Worm (Caenorhabditis elegans) whole organism, early embryonic: ENCODE results near the gene F46B6.12.

Experiments
- B0310.2 ChIP-seq: sonication (generic microtip); optimal IDR thresholded peaks from 2 replicates; lab custom pipeline; 2016; ENCODE audit warnings: mild to moderate bottlenecking, missing genetic modification characterization, missing compliant biosample characterization
- F13C5.2 ChIP-seq: sonication (generic microtip); optimal IDR thresholded peaks from 2 replicates; lab custom pipeline; 2017; ENCODE audit warnings: mild to moderate bottlenecking, missing genetic modification characterization, inconsistent platforms, missing compliant biosample characterization
- aly-1 ChIP-seq: sonication (generic microtip); optimal IDR thresholded peaks from 2 replicates; lab custom pipeline; 2016; ENCODE audit warnings: missing genetic modification characterization, missing compliant biosample characterization
- ama-1 ChIP-seq: fragments of 150-350 bp; optimal IDR thresholded peaks from 2 replicates; lab custom pipeline; 2014
- ceh-13 ChIP-seq: fragments of 200-800 bp; sonication (Bioruptor generic); optimal IDR thresholded peaks from 2 replicates; lab custom pipeline; 2018; ENCODE audit warnings: mild to moderate bottlenecking, missing genetic modification characterization, missing compliant biosample characterization
- ceh-36 ChIP-seq: sonication (generic microtip); optimal IDR thresholded peaks from 2 replicates; lab custom pipeline; 2016; ENCODE audit warnings: missing genetic modification characterization, inconsistent platforms, missing compliant biosample characterization
- ets-7 ChIP-seq: sonication (generic microtip); optimal IDR thresholded peaks from 2 replicates; lab custom pipeline; 2016; ENCODE audit warnings: missing genotype, missing genetic modification characterization, missing compliant biosample characterization
- flt-1 ChIP-seq: fragments of 200-800 bp; sonication (Bioruptor generic); IDR thresholded peaks from 2 replicates; pipeline ENCODE4 v1.3.6; 2022; ENCODE audit warnings: missing genetic modification characterization, missing compliant biosample characterization
- hmbx-1 ChIP-seq: sonication (generic microtip); optimal IDR thresholded peaks from 2 replicates; lab custom pipeline; 2016; ENCODE audit warnings: mild to moderate bottlenecking, missing genetic modification characterization, missing compliant biosample characterization
- hmg-4 ChIP-seq: fragments of 200-800 bp; sonication (Bioruptor generic); optimal IDR thresholded peaks from 2 replicates; lab custom pipeline; 2018; ENCODE audit warnings: mild to moderate bottlenecking, missing genetic modification characterization, missing compliant biosample characterization
- hnd-1 ChIP-seq: sonication (generic microtip); optimal IDR thresholded peaks from 2 replicates; lab custom pipeline; 2016; ENCODE audit warnings: missing genetic modification characterization, missing compliant biosample characterization
- pes-1 ChIP-seq: fragments of 200-800 bp; sonication (Bioruptor generic); IDR thresholded peaks from 2 replicates; pipeline ENCODE4 v1.3.6; 2022; ENCODE audit warnings: missing genetic modification reagents, missing genetic modification characterization, missing compliant biosample characterization
- scrt-1 ChIP-seq: fragments of 200-800 bp; sonication (Bioruptor generic); IDR thresholded peaks from 2 replicates; pipeline ENCODE4 v1.3.6; 2022; ENCODE audit warnings: missing genetic modification characterization, missing compliant biosample characterization
- sea-1 ChIP-seq: fragments of 200-800 bp; sonication (Bioruptor generic); conservative IDR thresholded peaks from 2 replicates; pipeline ENCODE4 v1.3.6; 2022; ENCODE audit warnings: missing genetic modification characterization, missing compliant biosample characterization
- tbx-11 ChIP-seq: fragments of 200-800 bp; sonication (Bioruptor generic); IDR thresholded peaks from 2 replicates; pipeline ENCODE4 v1.3.6; 2022; ENCODE audit warnings: missing genetic modification characterization, missing compliant biosample characterization
- tbx-37 ChIP-seq: fragments of 200-800 bp; sonication (Bioruptor generic); conservative IDR thresholded peaks from 2 replicates; pipeline ENCODE4 v1.3.6; 2022; ENCODE audit warnings: missing genetic modification reagents, missing genetic modification characterization, missing compliant biosample characterization
- tra-4 ChIP-seq: sonication (generic microtip); optimal IDR thresholded peaks from 2 replicates; lab custom pipeline; 2017; ENCODE audit warnings: missing genetic modification characterization, missing compliant biosample characterization

The F46B6.12 gene

DNA sequence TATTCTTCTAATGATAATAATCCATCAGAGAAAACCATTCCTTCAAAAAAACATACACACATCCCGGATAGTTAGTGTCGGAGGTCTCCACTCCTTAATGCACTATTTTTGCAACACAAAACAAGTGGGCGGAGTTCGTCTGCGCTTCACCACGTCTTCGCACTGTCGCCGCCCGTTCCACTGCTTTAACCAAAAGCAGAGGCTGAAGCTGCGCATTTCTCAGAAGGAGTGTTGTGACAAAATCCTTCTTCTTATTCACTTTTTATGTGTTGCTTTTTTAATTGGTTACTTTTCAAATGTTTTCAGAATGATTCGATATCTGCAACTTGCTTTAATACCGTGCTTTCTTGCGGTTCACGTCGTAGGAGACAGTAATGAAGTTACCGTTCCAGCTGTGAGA is 30.7 kb downstream of the F46B6.12 start, which contains the start of gene F58E6.13:
TSS of gene F58E6.13 (plus strand) at position 301 of the 400 bp plus-strand sequence.
- TF ChIP-seq sea-1 (GFP tag; lab: Robert Waterston, UW) (no peak), tbx-37 (GFP tag; lab: Robert Waterston, UW) (no peak), pes-1 (GFP tag; lab: Robert Waterston, UW) (no peak), ceh-13 (GFP tag; lab: Kevin White, UChicago) (no peak), tbx-11 (GFP tag; lab: Robert Waterston, UW) (no peak), ets-7 (tag; lab: Kevin White, UChicago) (no peak)

- TF ChIP-seq flt-1 (GFP tag; lab: Robert Waterston, UW): no peak
Observed at ce11 chrV:9740858-9741257, 34.8 kb downstream of the F46B6.12 start, which contains the start of gene sta-2. Gene sta-2 (plus strand): TSS chrV:9741206.

ce11 chrV:9739402-9739801 is 36.2 kb downstream of the F46B6.12 start, which contains the start of gene marc-1:
Gene marc-1 (plus strand): TSS chrV:9739702.
- TF ChIP-seq hnd-1 (tag; lab: Kevin White, UChicago) (no peak), scrt-1 (GFP tag; lab: Robert Waterston, UW) (no peak), hmbx-1 (tag; lab: Kevin White, UChicago) (no peak), tra-4 (tag; lab: Kevin White, UChicago) (no peak), hmg-4 (GFP tag; lab: Kevin White, UChicago) (no peak), aly-1 (tag; lab: Kevin White, UChicago) (no peak), ets-7 (tag; lab: Kevin White, UChicago) (no peak), tbx-37 (GFP tag; lab: Robert Waterston, UW) (no peak)

ce11 chrV:9738077-9738705 is 37.4 kb downstream of the F46B6.12 start:
- no peak for TF ChIP-seq F13C5.2 (tag; lab: Kevin White, UChicago)
- TF ChIP-seq tbx-37 (GFP tag; lab: Robert Waterston, UW): no peak
- TF ChIP-seq tbx-11 (GFP tag; lab: Robert Waterston, UW): no peak
- TF ChIP-seq pes-1 (GFP tag; lab: Robert Waterston, UW): no peak
- TF ChIP-seq B0310.2: no peak
- no peak for TF ChIP-seq ceh-13 (GFP tag; lab: Kevin White, UChicago)
- no peak for TF ChIP-seq hmbx-1 (tag; lab: Kevin White, UChicago)
- TF ChIP-seq hmg-4 (GFP tag; lab: Kevin White, UChicago): no peak
- no peak for TF ChIP-seq ets-7 (tag; lab: Kevin White, UChicago)
- TF ChIP-seq ama-1 (lab: Kevin White, UChicago): no peak
- TF ChIP-seq aly-1 (tag; lab: Kevin White, UChicago): no peak
- no peak for TF ChIP-seq flt-1 (GFP tag; lab: Robert Waterston, UW)
- no peak for TF ChIP-seq tra-4 (tag; lab: Kevin White, UChicago)

DNA sequence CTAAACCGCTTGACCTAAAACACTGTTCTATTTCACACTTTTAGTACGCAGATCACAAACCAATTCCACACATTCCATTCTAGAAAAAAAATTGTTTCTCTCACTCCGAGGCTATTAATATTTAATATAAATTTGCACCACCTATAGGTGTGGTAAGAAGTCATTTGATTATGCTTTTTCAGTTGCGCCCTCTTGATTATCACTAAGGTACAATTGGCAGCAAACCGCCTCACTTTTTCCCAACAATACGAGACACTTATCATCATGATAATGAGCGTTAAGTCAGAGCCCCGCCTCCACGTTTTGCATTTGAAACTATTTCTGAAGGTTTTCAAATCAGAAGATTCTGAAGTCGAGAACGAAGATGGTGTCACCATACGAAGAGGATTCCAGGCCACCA is 38.3 kb downstream of the F46B6.12 start, which contains the start of gene aqp-4:
TSS of gene aqp-4 (plus strand) at position 270 of the 400 bp plus-strand sequence.
- TF ChIP-seq ama-1 (lab: Kevin White, UChicago) (no peak), sea-1 (GFP tag; lab: Robert Waterston, UW) (no peak)

DNA sequence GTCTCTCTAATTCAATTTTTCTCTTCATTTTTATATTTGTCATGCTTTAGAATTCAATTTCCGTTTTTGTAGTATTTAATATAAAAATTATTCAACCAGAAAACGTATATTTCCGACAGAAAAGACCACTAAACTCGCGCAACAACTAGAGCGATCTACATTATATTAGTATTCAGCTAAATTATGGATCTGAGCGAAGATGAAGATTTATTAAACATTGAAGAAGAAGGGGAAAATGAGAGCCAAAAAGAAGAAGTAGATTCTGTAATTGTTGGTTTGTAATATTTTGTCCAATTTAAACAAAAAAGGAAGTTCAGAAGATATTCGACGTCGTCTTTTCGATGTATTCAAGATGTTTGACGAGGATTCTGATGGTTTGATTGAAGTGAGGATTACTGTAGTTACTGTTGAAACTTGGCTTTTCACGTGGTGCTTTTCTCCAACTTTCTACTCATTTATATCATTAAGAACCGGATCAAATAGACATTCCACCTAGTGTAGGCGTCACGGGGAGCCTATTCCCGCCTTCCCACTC is 41.6 kb downstream of the F46B6.12 start, which contains the start of gene cal-7:
TSS of gene cal-7 (plus strand) at position 184 of the 535 bp plus-strand sequence.
- TF ChIP-seq ceh-36 (tag; lab: Kevin White, UChicago) (no peak), B0310.2 (no peak), flt-1 (GFP tag; lab: Robert Waterston, UW) (no peak), aly-1 (tag; lab: Kevin White, UChicago) (no peak), F13C5.2 (tag; lab: Kevin White, UChicago) (no peak), sea-1 (GFP tag; lab: Robert Waterston, UW) (no peak), hnd-1 (tag; lab: Kevin White, UChicago) (no peak), ets-7 (tag; lab: Kevin White, UChicago) (no peak), hmg-4 (GFP tag; lab: Kevin White, UChicago) (no peak), pes-1 (GFP tag; lab: Robert Waterston, UW) (no peak), scrt-1 (GFP tag; lab: Robert Waterston, UW) (no peak), ama-1 (lab: Kevin White, UChicago) (no peak), tbx-37 (GFP tag; lab: Robert Waterston, UW) (no peak), tbx-11 (GFP tag; lab: Robert Waterston, UW) (no peak)

DNA sequence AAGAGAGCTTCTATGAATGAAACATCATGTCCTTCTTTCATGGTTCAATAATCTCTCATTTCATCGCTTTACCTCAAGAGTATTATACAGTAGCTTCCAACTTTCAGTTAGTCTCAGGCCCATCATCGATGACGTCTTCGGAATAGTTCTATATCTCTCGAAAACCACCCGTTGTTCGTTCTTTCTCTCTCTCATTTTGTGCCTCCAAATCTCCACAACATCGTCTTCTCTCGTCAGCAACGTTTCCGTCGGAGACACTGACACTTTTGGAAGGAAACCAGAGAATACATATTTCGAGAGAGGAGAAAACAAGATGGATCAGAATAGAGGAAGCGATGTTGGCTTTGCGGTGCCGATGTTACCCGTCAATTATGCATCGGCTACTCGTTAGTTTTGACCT is 43.8 kb downstream of the F46B6.12 start:
- no peak for TF ChIP-seq F13C5.2 (tag; lab: Kevin White, UChicago)
- TF ChIP-seq hmg-4 (GFP tag; lab: Kevin White, UChicago): no peak
- no peak for TF ChIP-seq hmbx-1 (tag; lab: Kevin White, UChicago)
- no peak for TF ChIP-seq B0310.2
- no peak for TF ChIP-seq ets-7 (tag; lab: Kevin White, UChicago)
- no peak for TF ChIP-seq aly-1 (tag; lab: Kevin White, UChicago)
- TF ChIP-seq ama-1 (lab: Kevin White, UChicago): no peak
- TF ChIP-seq ceh-13 (GFP tag; lab: Kevin White, UChicago): no peak
- TF ChIP-seq hnd-1 (tag; lab: Kevin White, UChicago): no peak
- no peak for TF ChIP-seq tra-4 (tag; lab: Kevin White, UChicago)
- no peak for TF ChIP-seq ceh-36 (tag; lab: Kevin White, UChicago)
